Worm (Caenorhabditis elegans): ENCODE results near the gene ahsa-1.
"Not testable (repeated sequence)": the region's sequence is repeated elsewhere in the genome, so short reads cannot be mapped to it uniquely, and the experiment has no call there.

Gene ahsa-1

ce11 chrV:15125162-15125561, 40.0 kb upstream of the ahsa-1 start, which contains the start of gene ugt-30:
Gene ugt-30, minus strand, starts transcription at chrV:15125262.
- not testable (repeated sequence) for TF ChIP-seq ahr-1 (tag; optimal IDR thresholded peaks at IDR 0.05); fkh-10 (GFP tag; optimal IDR thresholded peaks at IDR 0.05); ama-1 (optimal IDR thresholded peaks at IDR 0.05)

DNA sequence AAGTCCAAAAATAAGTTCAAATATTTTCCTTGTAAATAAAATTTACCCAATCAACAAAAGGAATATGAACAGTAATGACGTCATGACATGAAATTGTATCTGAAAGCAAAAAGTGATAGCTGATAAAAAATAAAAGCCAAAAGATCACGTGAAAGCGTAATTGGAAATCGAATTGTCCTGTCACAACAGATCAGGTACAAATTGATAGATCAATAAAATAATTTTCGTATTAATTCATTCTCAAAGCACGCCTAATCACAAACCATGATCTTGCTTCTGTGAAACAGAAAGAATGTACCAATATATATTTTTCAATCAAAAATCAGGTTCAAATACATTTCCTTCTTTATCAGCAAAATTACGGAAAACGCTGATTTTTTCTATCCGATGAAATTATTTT, 34.3 kb upstream of the ahsa-1 start, which contains the start of gene flor-1:
flor-1 (minus strand) TSS at position 101 of the 400 bp plus-strand sequence.
- TF ChIP-seq ceh-24 (tag; optimal IDR thresholded peaks at IDR 0.05) = no peak
- TF ChIP-seq rnt-1 (tag; optimal IDR thresholded peaks at IDR 0.05) = no peak
- no peak for TF ChIP-seq hlh-30 (tag; optimal IDR thresholded peaks at IDR 0.05; ENCODE audit: insufficient read depth)
- TF ChIP-seq F13H6.1 (tag; optimal IDR thresholded peaks at IDR 0.05) = no peak
- TF ChIP-seq ceh-2 (tag; optimal IDR thresholded peaks at IDR 0.05) = no peak
- TF ChIP-seq unc-86 (tag; optimal IDR thresholded peaks at IDR 0.05) = no peak
- no peak for TF ChIP-seq dve-1 (tag; optimal IDR thresholded peaks at IDR 0.05)
- TF ChIP-seq nfya-1 (tag; optimal IDR thresholded peaks at IDR 0.05) = no peak
- no peak for TF ChIP-seq fkh-6 (tag; optimal IDR thresholded peaks at IDR 0.05)

DNA sequence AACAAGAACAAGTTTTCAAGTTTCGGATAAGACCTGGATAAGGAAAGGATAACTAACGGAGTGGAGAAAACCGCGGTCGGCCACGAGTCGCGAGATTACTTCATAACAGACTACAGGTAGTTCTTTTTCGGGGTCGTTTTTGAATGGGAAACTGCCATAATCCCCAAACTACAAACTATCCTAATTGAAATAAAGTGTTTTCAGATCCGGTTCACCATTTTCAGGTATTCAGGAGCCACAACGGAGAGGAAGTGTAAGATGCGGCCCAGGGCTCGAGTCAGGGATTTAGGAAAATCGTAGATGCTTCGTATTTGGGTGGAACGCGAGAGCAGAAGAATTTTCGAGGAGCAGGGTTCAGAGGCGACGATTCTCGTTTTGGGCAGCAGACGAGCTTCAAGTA, 30.8 kb upstream of the ahsa-1 start, which contains the start of gene T01G5.8:
T01G5.8 (plus strand) TSS at position 301 of the 400 bp plus-strand sequence.
- not testable (repeated sequence) for TF ChIP-seq fkh-10 (GFP tag; optimal IDR thresholded peaks at IDR 0.05); ceh-22 (tag; optimal IDR thresholded peaks at IDR 0.05); ets-4 (tag; optimal IDR thresholded peaks at IDR 0.05)

DNA sequence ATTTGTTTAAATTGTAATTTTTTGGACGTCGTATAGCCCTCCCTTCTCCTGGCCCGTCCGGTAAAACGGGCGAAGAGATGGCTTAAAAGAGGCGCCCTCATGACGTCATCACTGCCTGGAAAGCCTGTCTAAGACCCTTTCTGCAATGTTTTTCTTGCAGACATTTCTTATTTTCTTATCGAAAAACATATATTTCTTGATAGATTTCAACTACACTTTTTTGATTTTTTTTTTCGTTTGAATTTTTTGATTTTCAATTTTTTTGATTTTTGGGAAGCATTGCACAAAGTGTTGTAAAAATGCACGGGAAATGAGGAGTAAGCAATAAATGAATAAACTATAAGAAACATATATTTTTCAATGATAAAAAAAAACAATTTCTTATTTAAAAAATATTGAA, 28.8 kb upstream of the ahsa-1 start, which contains the start of gene T01G5.6:
T01G5.6 (minus strand) TSS at position 101 of the 400 bp plus-strand sequence.
- TF ChIP-seq ahr-1 (tag; optimal IDR thresholded peaks at IDR 0.05) (no peak), tbx-7 (tag; optimal IDR thresholded peaks at IDR 0.05) (no peak), tbx-2 (tag; optimal IDR thresholded peaks at IDR 0.05) (no peak), pha-2 (tag; optimal IDR thresholded peaks at IDR 0.05) (no peak), lim-6 (tag; optimal IDR thresholded peaks at IDR 0.05) (no peak), elt-4 (tag; optimal IDR thresholded peaks at IDR 0.05) (no peak), ceh-48 (tag; optimal IDR thresholded peaks at IDR 0.05) (no peak), ceh-22 (tag; optimal IDR thresholded peaks at IDR 0.05) (no peak), unc-42 (tag; optimal IDR thresholded peaks at IDR 0.05) (no peak), hlh-13 (GFP tag; optimal IDR thresholded peaks at IDR 0.05) (no peak), C38D4.7 (GFP tag; optimal IDR thresholded peaks at IDR 0.05) (no peak), F13H6.1 (tag; optimal IDR thresholded peaks at IDR 0.05) (no peak), eyg-1 (tag; optimal IDR thresholded peaks at IDR 0.05) (no peak), ets-4 (tag; optimal IDR thresholded peaks at IDR 0.05) (no peak), Y22D7AL.16 (tag; optimal IDR thresholded peaks at IDR 0.05) (no peak), K02D7.2 (tag; optimal IDR thresholded peaks at IDR 0.05) (no peak), dmd-4 (tag; optimal IDR thresholded peaks at IDR 0.05; ENCODE audit: borderline replicate concordance) (no peak)

DNA sequence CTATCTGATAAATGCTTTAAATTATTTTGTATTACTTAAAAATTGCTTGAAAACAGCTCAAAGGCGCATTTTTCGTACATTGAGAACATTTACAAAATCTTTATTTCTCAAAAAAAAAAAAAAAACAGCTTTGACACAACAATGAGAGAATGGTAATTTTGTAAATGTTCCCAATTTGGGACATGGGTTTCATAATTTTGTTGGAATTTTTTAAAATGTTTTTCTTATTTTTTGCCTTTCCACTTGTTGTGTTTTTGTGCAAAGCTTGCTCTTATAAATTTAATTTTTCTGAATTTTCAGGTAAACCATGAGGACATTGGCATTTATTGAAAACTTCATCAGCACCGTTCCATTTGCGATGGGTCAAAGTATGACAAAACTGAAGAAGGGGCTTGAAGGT, 26.5 kb upstream of the ahsa-1 start, which contains the start of gene T01G5.7:
T01G5.7 (plus strand) TSS at position 301 of the 400 bp plus-strand sequence.
- TF ChIP-seq zip-5 (tag; optimal IDR thresholded peaks at IDR 0.05) = no peak
- no peak for TF ChIP-seq ceh-22 (tag; optimal IDR thresholded peaks at IDR 0.05)
- TF ChIP-seq elt-2 (tag; optimal IDR thresholded peaks at IDR 0.05) = no peak
- no peak for TF ChIP-seq unc-42 (tag; optimal IDR thresholded peaks at IDR 0.05)
- no peak for TF ChIP-seq hlh-30 (tag; optimal IDR thresholded peaks at IDR 0.05; ENCODE audit: insufficient read depth)
- TF ChIP-seq pat-9 (tag; optimal IDR thresholded peaks at IDR 0.05) = no peak
- TF ChIP-seq madf-2 (tag; optimal IDR thresholded peaks at IDR 0.05) = no peak
- no peak for TF ChIP-seq mec-3 (tag; optimal IDR thresholded peaks at IDR 0.05; ENCODE audit: borderline replicate concordance)
- TF ChIP-seq ceh-30 (tag; optimal IDR thresholded peaks at IDR 0.05) = no peak
- TF ChIP-seq pag-3 (tag; optimal IDR thresholded peaks at IDR 0.05; ENCODE audit: borderline replicate concordance) = no peak
- TF ChIP-seq che-1 (tag; optimal IDR thresholded peaks at IDR 0.05) = no peak
- TF ChIP-seq ceh-24 (tag; optimal IDR thresholded peaks at IDR 0.05) = no peak
- no peak for TF ChIP-seq nfya-1 (tag; optimal IDR thresholded peaks at IDR 0.05)
- no peak for TF ChIP-seq Y22D7AL.16 (tag; optimal IDR thresholded peaks at IDR 0.05)
- no peak for TF ChIP-seq ceh-48 (tag; optimal IDR thresholded peaks at IDR 0.05)
